Fruit fly (Drosophila melanogaster) whole organism, pupa: Measurements from ENCODE around the gene CG8135.

Experiments
- CG12605 ChIP-seq: fragments of 200-800 bp; sonication (Bioruptor generic); IDR thresholded peaks from 2 replicates; pipeline ENCODE4 v1.3.6; 2022; ENCODE audit warnings: missing biosample characterization, missing genetic modification characterization
- CG14655 ChIP-seq: fragments of 200-800 bp; sonication (Bioruptor generic); optimal IDR thresholded peaks from 3 replicates; lab custom pipeline; 2017; ENCODE audit warnings: mild to moderate bottlenecking, missing biosample characterization, missing genetic modification reagents, missing genetic modification characterization
- CG4496 ChIP-seq: fragments of 200-800 bp; sonication (Bioruptor generic); IDR thresholded peaks from 3 replicates; pipeline ENCODE4 v1.3.6; 2022; ENCODE audit warnings: missing biosample characterization, missing genetic modification characterization
- CG8159 ChIP-seq: fragments of 200-800 bp; sonication (Bioruptor generic); optimal IDR thresholded peaks from 3 replicates; lab custom pipeline; 2018; ENCODE audit warnings: missing biosample characterization, mild to moderate bottlenecking, missing genetic modification characterization, moderate library complexity
- CG9948 ChIP-seq: fragments of 200-800 bp; sonication (Bioruptor generic); optimal IDR thresholded peaks from 2 replicates; lab custom pipeline; 2018; ENCODE audit warnings: missing biosample characterization, mild to moderate bottlenecking, missing genetic modification characterization, moderate library complexity
- D1 ChIP-seq: fragments of 200-800 bp; sonication (Bioruptor generic); optimal IDR thresholded peaks from 2 replicates; lab custom pipeline; 2018; ENCODE audit warnings: missing biosample characterization, mild to moderate bottlenecking, missing genetic modification characterization, moderate library complexity
- EcR ChIP-seq: fragments of 200-800 bp; sonication (Bioruptor generic); optimal IDR thresholded peaks from 3 replicates; lab custom pipeline; 2019; ENCODE audit warnings: missing biosample characterization, missing genetic modification characterization, mild to moderate bottlenecking, moderate library complexity, missing genetic modification reagents
- Ets98B ChIP-seq: fragments of 200-800 bp; sonication (Bioruptor generic); IDR thresholded peaks from 2 replicates; pipeline ENCODE4 v1.3.6; 2022; ENCODE audit warnings: missing biosample characterization, missing genetic modification characterization
- Pif1B ChIP-seq: fragments of 200-800 bp; sonication (Bioruptor generic); optimal IDR thresholded peaks from 3 replicates; lab custom pipeline; 2016; ENCODE audit warnings: missing biosample characterization, missing genetic modification characterization
- Snoo ChIP-seq: fragments of 200-800 bp; sonication (Bioruptor generic); optimal IDR thresholded peaks from 3 replicates; lab custom pipeline; 2017; ENCODE audit warnings: missing biosample characterization, mild to moderate bottlenecking, missing genetic modification characterization, inconsistent platforms

DNA sequence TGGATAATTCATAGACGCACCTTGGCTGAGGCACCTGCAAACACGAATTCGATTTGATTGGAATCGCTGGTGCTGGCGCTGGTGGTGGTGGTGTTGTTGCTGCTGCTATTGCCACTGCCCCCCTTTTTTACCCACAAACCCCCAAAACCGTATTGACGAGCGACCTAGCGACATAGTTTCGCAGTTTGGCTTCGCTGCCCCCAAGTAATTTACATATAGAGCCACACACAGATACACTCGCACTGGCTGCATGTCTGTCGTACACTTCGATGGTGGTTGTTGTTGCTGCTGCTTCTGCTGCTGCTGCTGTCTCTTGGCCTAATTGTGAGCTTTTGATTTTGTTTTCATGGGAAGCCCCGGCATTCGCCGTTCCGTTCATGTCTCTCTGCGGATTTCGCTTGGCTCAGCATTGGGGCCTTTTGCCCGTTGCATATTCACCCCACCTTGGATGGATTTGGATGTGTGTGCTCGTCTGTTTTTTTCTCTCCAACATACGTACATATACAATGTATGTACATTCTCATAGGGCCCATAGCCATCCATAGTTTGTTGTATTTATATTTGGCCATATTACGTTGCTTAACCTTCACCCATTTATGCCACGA, 20.0 kb downstream of the CG8135 start:
- no peak for TF ChIP-seq Pif1B (GFP tag; lab: Kevin White, UChicago)
- TF ChIP-seq D1 = no peak
- TF ChIP-seq Snoo = no peak
- no peak for TF ChIP-seq CG12605 (GFP tag; lab: Robert Waterston, UW)
- TF ChIP-seq EcR (GFP tag; lab: Kevin White, UChicago) = no peak
- TF ChIP-seq Ets98B = no peak
- no peak for TF ChIP-seq CG14655 (GFP tag; lab: Kevin White, UChicago)
- TF ChIP-seq CG9948 (tag; lab: Kevin White, UChicago) = no peak
- no peak for TF ChIP-seq CG4496 (GFP tag; lab: Robert Waterston, UW)
- TF ChIP-seq CG8159 (tag; lab: Kevin White, UChicago) = no peak
